Worm (Caenorhabditis elegans) whole organism, early embryonic: Measurements from ENCODE around the gene K08H2.3.

Experiments used
- B0310.2 ChIP-seq: sonication (generic microtip); optimal IDR thresholded peaks from 2 replicates; lab custom pipeline; 2016; ENCODE audit warnings: mild to moderate bottlenecking, missing genetic modification characterization, missing compliant biosample characterization
- F13C5.2 ChIP-seq: sonication (generic microtip); optimal IDR thresholded peaks from 2 replicates; lab custom pipeline; 2017; ENCODE audit warnings: mild to moderate bottlenecking, missing genetic modification characterization, inconsistent platforms, missing compliant biosample characterization
- aly-1 ChIP-seq: sonication (generic microtip); optimal IDR thresholded peaks from 2 replicates; lab custom pipeline; 2016; ENCODE audit warnings: missing genetic modification characterization, missing compliant biosample characterization
- ama-1 ChIP-seq: fragments of 150-350 bp; optimal IDR thresholded peaks from 2 replicates; lab custom pipeline; 2014
- ceh-13 ChIP-seq: fragments of 200-800 bp; sonication (Bioruptor generic); optimal IDR thresholded peaks from 2 replicates; lab custom pipeline; 2018; ENCODE audit warnings: mild to moderate bottlenecking, missing genetic modification characterization, missing compliant biosample characterization
- ceh-36 ChIP-seq: sonication (generic microtip); optimal IDR thresholded peaks from 2 replicates; lab custom pipeline; 2016; ENCODE audit warnings: missing genetic modification characterization, inconsistent platforms, missing compliant biosample characterization
- hmg-4 ChIP-seq: fragments of 200-800 bp; sonication (Bioruptor generic); optimal IDR thresholded peaks from 2 replicates; lab custom pipeline; 2018; ENCODE audit warnings: mild to moderate bottlenecking, missing genetic modification characterization, missing compliant biosample characterization
- pes-1 ChIP-seq: fragments of 200-800 bp; sonication (Bioruptor generic); IDR thresholded peaks from 2 replicates; pipeline ENCODE4 v1.3.6; 2022; ENCODE audit warnings: missing genetic modification reagents, missing genetic modification characterization, missing compliant biosample characterization
- scrt-1 ChIP-seq: fragments of 200-800 bp; sonication (Bioruptor generic); IDR thresholded peaks from 2 replicates; pipeline ENCODE4 v1.3.6; 2022; ENCODE audit warnings: missing genetic modification characterization, missing compliant biosample characterization
- tbx-11 ChIP-seq: fragments of 200-800 bp; sonication (Bioruptor generic); IDR thresholded peaks from 2 replicates; pipeline ENCODE4 v1.3.6; 2022; ENCODE audit warnings: missing genetic modification characterization, missing compliant biosample characterization
- tbx-37 ChIP-seq: fragments of 200-800 bp; sonication (Bioruptor generic); conservative IDR thresholded peaks from 2 replicates; pipeline ENCODE4 v1.3.6; 2022; ENCODE audit warnings: missing genetic modification reagents, missing genetic modification characterization, missing compliant biosample characterization
- tra-4 ChIP-seq: sonication (generic microtip); optimal IDR thresholded peaks from 2 replicates; lab custom pipeline; 2017; ENCODE audit warnings: missing genetic modification characterization, missing compliant biosample characterization

DNA sequence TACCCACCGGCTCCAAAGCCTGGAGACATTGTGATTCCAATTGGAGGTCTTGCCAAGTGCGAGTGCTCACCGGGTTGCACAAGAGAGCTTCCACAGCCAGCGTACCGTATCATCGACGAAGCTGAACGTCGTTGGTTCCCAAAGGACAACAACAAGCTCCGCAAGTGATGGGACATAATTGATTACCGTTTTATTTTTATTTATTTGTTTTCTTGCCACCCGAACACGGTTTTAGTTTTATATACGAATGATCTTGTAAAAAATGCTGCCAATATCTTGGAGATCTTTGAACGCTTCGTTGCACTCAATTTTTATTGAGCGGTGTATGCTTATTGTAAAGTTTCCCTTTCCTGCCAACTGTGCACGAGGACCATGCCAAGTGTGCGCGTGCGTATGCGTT lies 995 bp downstream of the K08H2.3 start, which contains the start of gene K08H2.4:
- TF ChIP-seq B0310.2 (tag; lab: Kevin White, UChicago) (no peak), aly-1 (tag; lab: Kevin White, UChicago) (no peak), pes-1 (GFP tag; lab: Robert Waterston, UW) (no peak), tbx-11 (GFP tag; lab: Robert Waterston, UW) (no peak), ama-1 (lab: Kevin White, UChicago) (no peak), tbx-37 (GFP tag; lab: Robert Waterston, UW) (no peak), ceh-13 (GFP tag; lab: Kevin White, UChicago) (no peak), ceh-36 (no peak), hmg-4 (GFP tag; lab: Kevin White, UChicago) (no peak), scrt-1 (GFP tag; lab: Robert Waterston, UW) (no peak), tra-4 (tag; lab: Kevin White, UChicago) (no peak), F13C5.2 (tag; lab: Kevin White, UChicago) (no peak)
